Worm (Caenorhabditis elegans): ENCODE measurements around the gene dgn-1.

ce11 chrX:10961724-10962123, 32.9 kb upstream of the dgn-1 start:
- TF ChIP-seq ceh-9 (tag; optimal IDR thresholded peaks at IDR 0.05) (no peak), unc-62 (GFP tag; optimal IDR thresholded peaks at IDR 0.05) (no peak), elt-1 (tag; optimal IDR thresholded peaks at IDR 0.05) (no peak), jun-1 (tag; optimal IDR thresholded peaks at IDR 0.05) (no peak), lin-39 (tag; optimal IDR thresholded peaks at IDR 0.05) (no peak), ztf-4 (tag; optimal IDR thresholded peaks at IDR 0.05) (no peak)

Data from whole organism, L3 larva.